Worm (Caenorhabditis elegans): ENCODE results near the gene vps-36.

Gene vps-36

ce11 chrV:10960544-10960943 is at the start of gene vps-36:
Gene vps-36 (minus strand): TSS chrV:10960669.
- no peak for TF ChIP-seq lin-32 (GFP tag; optimal IDR thresholded peaks at IDR 0.05)
- TF ChIP-seq nhr-76 (tag; optimal IDR thresholded peaks at IDR 0.05), result no peak
- no peak for TF ChIP-seq cnd-1 (tag; optimal IDR thresholded peaks at IDR 0.05)
- no peak for TF ChIP-seq unc-120 (tag; optimal IDR thresholded peaks at IDR 0.05; ENCODE audit: poor library complexity, severe bottlenecking)
- no peak for TF ChIP-seq ces-1 (GFP tag; optimal IDR thresholded peaks at IDR 0.05)
- TF ChIP-seq elt-3 (tag; optimal IDR thresholded peaks at IDR 0.05), result no peak
- no peak for TF ChIP-seq bed-3 (GFP tag; optimal IDR thresholded peaks at IDR 0.05)
- TF ChIP-seq mep-1 (tag; optimal IDR thresholded peaks at IDR 0.05), result no peak
- no peak for TF ChIP-seq tbx-8 (GFP tag; optimal IDR thresholded peaks at IDR 0.05)
- TF ChIP-seq ceh-43 (GFP tag; optimal IDR thresholded peaks at IDR 0.05), result no peak
- no peak for TF ChIP-seq ztf-11 (tag; optimal IDR thresholded peaks at IDR 0.05)
- no peak for TF ChIP-seq lsy-2 (tag; optimal IDR thresholded peaks at IDR 0.05)
- TF ChIP-seq drap-1 (GFP tag; optimal IDR thresholded peaks at IDR 0.05), result no peak
- TF ChIP-seq nhr-2 (tag; optimal IDR thresholded peaks at IDR 0.05), result no peak

- TF ChIP-seq sptf-1 (tag; optimal IDR thresholded peaks at IDR 0.05) (no peak), lin-32 (GFP tag; optimal IDR thresholded peaks at IDR 0.05) (no peak), snpc-4 (tag; optimal IDR thresholded peaks at IDR 0.05) (no peak), unc-120 (tag; optimal IDR thresholded peaks at IDR 0.05; ENCODE audit: poor library complexity, severe bottlenecking) (no peak), unc-62 (GFP tag; optimal IDR thresholded peaks at IDR 0.05) (no peak), ces-1 (GFP tag; optimal IDR thresholded peaks at IDR 0.05) (no peak), zip-8 (tag; optimal IDR thresholded peaks at IDR 0.05) (no peak), drap-1 (GFP tag; optimal IDR thresholded peaks at IDR 0.05) (no peak), hlh-1 (tag; optimal IDR thresholded peaks at IDR 0.05) (no peak), mls-2 (tag; optimal IDR thresholded peaks at IDR 0.05) (no peak), elt-3 (tag; optimal IDR thresholded peaks at IDR 0.05) (no peak), pha-4 (tag; optimal IDR thresholded peaks at IDR 0.05) (no peak), bed-3 (GFP tag; optimal IDR thresholded peaks at IDR 0.05) (no peak), ceh-39 (tag; optimal IDR thresholded peaks at IDR 0.05) (no peak), blmp-1 (tag; optimal IDR thresholded peaks at IDR 0.05) (no peak), unc-39 (tag; optimal IDR thresholded peaks at IDR 0.05) (no peak), ceh-43 (GFP tag; optimal IDR thresholded peaks at IDR 0.05) (no peak), nhr-237 (tag; optimal IDR thresholded peaks at IDR 0.05) (no peak), mep-1 (tag; optimal IDR thresholded peaks at IDR 0.05) (no peak), M03D4.4 (tag; optimal IDR thresholded peaks at IDR 0.05) (no peak)
Measured at ce11 chrV:11009124-11009524, 48.7 kb upstream of the vps-36 start.

ce11 chrV:11007651-11008050 is 47.2 kb upstream of the vps-36 start:
- TF ChIP-seq ces-1 (GFP tag; optimal IDR thresholded peaks at IDR 0.05) (no peak), nhr-76 (tag; optimal IDR thresholded peaks at IDR 0.05) (no peak), bed-3 (GFP tag; optimal IDR thresholded peaks at IDR 0.05) (no peak), unc-120 (tag; optimal IDR thresholded peaks at IDR 0.05; ENCODE audit: poor library complexity, severe bottlenecking) (no peak), nhr-2 (tag; optimal IDR thresholded peaks at IDR 0.05) (no peak), mls-2 (tag; optimal IDR thresholded peaks at IDR 0.05) (no peak), tbx-8 (GFP tag; optimal IDR thresholded peaks at IDR 0.05) (no peak), nhr-28 (tag; optimal IDR thresholded peaks at IDR 0.05) (no peak), elt-1 (tag; optimal IDR thresholded peaks at IDR 0.05; ENCODE audit: borderline replicate concordance, insufficient read depth) (no peak), hlh-1 (tag; optimal IDR thresholded peaks at IDR 0.05) (no peak), ztf-11 (tag; optimal IDR thresholded peaks at IDR 0.05) (no peak), nhr-237 (tag; optimal IDR thresholded peaks at IDR 0.05) (no peak)

ce11 chrV:11004094-11004493 is 43.6 kb upstream of the vps-36 start:
- no peak for TF ChIP-seq snpc-4 (tag; optimal IDR thresholded peaks at IDR 0.05)
- TF ChIP-seq nhr-2 (tag; optimal IDR thresholded peaks at IDR 0.05), result no peak
- TF ChIP-seq M03D4.4 (tag; optimal IDR thresholded peaks at IDR 0.05), result no peak
- no peak for TF ChIP-seq lin-32 (GFP tag; optimal IDR thresholded peaks at IDR 0.05)
- TF ChIP-seq drap-1 (GFP tag; optimal IDR thresholded peaks at IDR 0.05), result no peak
- no peak for TF ChIP-seq hlh-1 (tag; optimal IDR thresholded peaks at IDR 0.05)
- TF ChIP-seq sem-2 (GFP tag; optimal IDR thresholded peaks at IDR 0.05), result no peak
- no peak for TF ChIP-seq nhr-12 (tag; optimal IDR thresholded peaks at IDR 0.05)
- TF ChIP-seq lsy-2 (tag; optimal IDR thresholded peaks at IDR 0.05), result no peak
- TF ChIP-seq cnd-1 (tag; optimal IDR thresholded peaks at IDR 0.05), result no peak
- no peak for TF ChIP-seq blmp-1 (tag; optimal IDR thresholded peaks at IDR 0.05)
- TF ChIP-seq nhr-28 (tag; optimal IDR thresholded peaks at IDR 0.05), result no peak
- TF ChIP-seq mep-1 (tag; optimal IDR thresholded peaks at IDR 0.05), result no peak
- TF ChIP-seq unc-39 (tag; optimal IDR thresholded peaks at IDR 0.05), result no peak
- TF ChIP-seq pha-4 (tag; optimal IDR thresholded peaks at IDR 0.05), result no peak

ce11 chrV:11002434-11002833 is 42.0 kb upstream of the vps-36 start, which contains the start of gene F53B7.4:
Gene F53B7.4 (minus strand): TSS chrV:11002534.
- TF ChIP-seq nhr-2 (tag; optimal IDR thresholded peaks at IDR 0.05) (no peak), zip-8 (tag; optimal IDR thresholded peaks at IDR 0.05) (no peak), hlh-1 (tag; optimal IDR thresholded peaks at IDR 0.05) (no peak), ham-2 (GFP tag; optimal IDR thresholded peaks at IDR 0.05) (no peak), nhr-76 (tag; optimal IDR thresholded peaks at IDR 0.05) (no peak), pha-4 (tag; optimal IDR thresholded peaks at IDR 0.05) (no peak), flh-1 (GFP tag; optimal IDR thresholded peaks at IDR 0.05) (no peak), sem-2 (GFP tag; optimal IDR thresholded peaks at IDR 0.05) (no peak), ceh-39 (tag; optimal IDR thresholded peaks at IDR 0.05) (no peak), mep-1 (tag; optimal IDR thresholded peaks at IDR 0.05) (no peak), nhr-12 (tag; optimal IDR thresholded peaks at IDR 0.05) (no peak), M03D4.4 (tag; optimal IDR thresholded peaks at IDR 0.05) (no peak), lin-13 (tag; optimal IDR thresholded peaks at IDR 0.05) (no peak), unc-62 (GFP tag; optimal IDR thresholded peaks at IDR 0.05) (no peak), snpc-4 (tag; optimal IDR thresholded peaks at IDR 0.05) (no peak), unc-120 (tag; optimal IDR thresholded peaks at IDR 0.05; ENCODE audit: poor library complexity, severe bottlenecking) (no peak)
